Worm (Caenorhabditis elegans): ENCODE measurements around the gene F53F4.16.

Gene F53F4.16

ce11 chrV:13658577-13658976, 37.0 kb upstream of the F53F4.16 start (continued):
- peak; percentile 56 for TF ChIP-seq madf-10 (tag; optimal IDR thresholded peaks at IDR 0.05)
- TF ChIP-seq B0336.3 (GFP tag; IDR thresholded peaks at IDR 0.05) = no peak; the same call in none of the 2 replicates
- TF ChIP-seq ceh-27 (GFP tag; optimal IDR thresholded peaks at IDR 0.05) = peak; percentile 18
- no peak for TF ChIP-seq attf-6 (GFP tag; IDR thresholded peaks at IDR 0.05)
- TF ChIP-seq F22D6.2 (tag; optimal IDR thresholded peaks at IDR 0.05) = peak; percentile 94
- TF ChIP-seq repo-1 (tag; optimal IDR thresholded peaks at IDR 0.05) = peak; percentile 70
- TF ChIP-seq xnd-1 (tag; optimal IDR thresholded peaks at IDR 0.05) = no peak
- TF ChIP-seq atf-7 (tag; optimal IDR thresholded peaks at IDR 0.05) = peak; percentile 84
- TF ChIP-seq egl-18 (GFP tag; IDR thresholded peaks at IDR 0.05) = no peak
- TF ChIP-seq die-1 (tag; optimal IDR thresholded peaks at IDR 0.05) = peak; percentile 71
- TF ChIP-seq Y67H2A.10 (GFP tag; conservative IDR thresholded peaks at IDR 0.05) = no peak
- TF ChIP-seq aptf-2 (GFP tag; conservative IDR thresholded peaks at IDR 0.05) = no peak
- TF ChIP-seq F23B12.7 (tag; optimal IDR thresholded peaks at IDR 0.05; ENCODE audit: insufficient read depth) = peak; percentile 82
- TF ChIP-seq tlf-1 (GFP tag; optimal IDR thresholded peaks at IDR 0.05) = peak; percentile 89
- peak in 1 of 3 experiments; percentile 64 for TF ChIP-seq lin-35 (GFP tag; optimal IDR thresholded peaks at IDR 0.05)
- no peak for TF ChIP-seq snpc-1.1 (tag; optimal IDR thresholded peaks at IDR 0.05; ENCODE audit: insufficient read depth)
- peak; percentile 81; the same call in 1 of the 2 replicates for TF ChIP-seq lir-1 (GFP tag; conservative IDR thresholded peaks at IDR 0.05)
- no peak for TF ChIP-seq nfya-2 (GFP tag; IDR thresholded peaks at IDR 0.05)
- no peak for TF ChIP-seq attf-3 (GFP tag; conservative IDR thresholded peaks at IDR 0.05)
- TF ChIP-seq madf-3 (GFP tag; IDR thresholded peaks at IDR 0.05) = no peak
- no peak for TF ChIP-seq lag-1 (GFP tag; IDR thresholded peaks at IDR 0.05)
- TF ChIP-seq F49E8.2 (tag; optimal IDR thresholded peaks at IDR 0.05; ENCODE audit: insufficient read depth) = no peak
- TF ChIP-seq madf-6 (GFP tag; IDR thresholded peaks at IDR 0.05) = peak; percentile 37; the same call in 1 of the 2 replicates
- no peak for TF ChIP-seq ets-4 (GFP tag; optimal IDR thresholded peaks at IDR 0.05)
- peak; percentile 79 for TF ChIP-seq lin-26 (GFP tag; IDR thresholded peaks at IDR 0.05)
- no peak for TF ChIP-seq B0261.1 (tag; optimal IDR thresholded peaks at IDR 0.05)
- TF ChIP-seq nhr-80 (tag; optimal IDR thresholded peaks at IDR 0.05) = peak; percentile 88
- peak; percentile 66 for TF ChIP-seq lin-54 (GFP tag; optimal IDR thresholded peaks at IDR 0.05)
- TF ChIP-seq pbrm-1 (GFP tag; IDR thresholded peaks at IDR 0.05) = peak; percentile 64
- TF ChIP-seq Y53G8AR.9 (GFP tag; conservative IDR thresholded peaks at IDR 0.05) = peak; percentile 84
- no peak for TF ChIP-seq F10E7.11 (tag; optimal IDR thresholded peaks at IDR 0.05)
- TF ChIP-seq let-526 (GFP tag; IDR thresholded peaks at IDR 0.05) = peak; percentile 94
- peak; percentile 96 for TF ChIP-seq ztf-26 (tag; optimal IDR thresholded peaks at IDR 0.05)
- TF ChIP-seq let-607 (tag; optimal IDR thresholded peaks at IDR 0.05) = peak; percentile 79 to 82
- TF ChIP-seq ztf-18 (tag; optimal IDR thresholded peaks at IDR 0.05) = peak; percentile 24
- peak; percentile 90; the same call in 1 of the 2 replicates for TF ChIP-seq F37B4.10 (GFP tag; IDR thresholded peaks at IDR 0.05)
- peak; percentile 80 for TF ChIP-seq dox-1 (GFP tag; IDR thresholded peaks at IDR 0.05)
- TF ChIP-seq nhr-179 (tag; optimal IDR thresholded peaks at IDR 0.05) = no peak
- TF ChIP-seq snpc-3.4 (tag; optimal IDR thresholded peaks at IDR 0.05) = no peak
- no peak for TF ChIP-seq mxl-1 (tag; optimal IDR thresholded peaks at IDR 0.05)

Data from whole organism, young adult.